Worm (Caenorhabditis elegans) whole organism, mixed stage, embryonic: ENCODE results near the gene hpo-31.

Experiments
- bed-3 ChIP-seq: fragments of 200-800 bp; sonication (Bioruptor generic); optimal IDR thresholded peaks from 3 replicates; lab custom pipeline; 2018; ENCODE audit warnings: mild to moderate bottlenecking, missing genetic modification characterization, moderate library complexity, missing compliant biosample characterization
- blmp-1 ChIP-seq: fragments of 150-350 bp; optimal IDR thresholded peaks from 2 replicates; lab custom pipeline; 2014; ENCODE audit warnings: missing biosample characterization, missing genetic modification characterization
- ceh-39 ChIP-seq: fragments of 150-350 bp; optimal IDR thresholded peaks from 2 replicates; lab custom pipeline; 2014; ENCODE audit warnings: missing biosample characterization, missing genetic modification characterization
- ceh-43 ChIP-seq: fragments of 200-800 bp; sonication (Bioruptor generic); optimal IDR thresholded peaks from 2 replicates; lab custom pipeline; 2018; ENCODE audit warnings: mild to moderate bottlenecking, missing genetic modification characterization, moderate library complexity, missing compliant biosample characterization
- ceh-83 ChIP-seq: fragments of 200-800 bp; sonication (Bioruptor generic); optimal IDR thresholded peaks from 2 replicates; lab custom pipeline; 2018; ENCODE audit warnings: mild to moderate bottlenecking, missing genetic modification characterization, missing compliant biosample characterization
- ces-1 ChIP-seq: fragments of 150-350 bp; optimal IDR thresholded peaks from 2 replicates; lab custom pipeline; 2014; ENCODE audit warnings: missing biosample characterization, missing genetic modification reagents, missing genetic modification characterization
- drap-1 ChIP-seq: fragments of 200-800 bp; sonication (Bioruptor generic); optimal IDR thresholded peaks from 3 replicates; lab custom pipeline; 2018; ENCODE audit warnings: mild to moderate bottlenecking, missing genetic modification characterization, missing compliant biosample characterization
- elt-3 ChIP-seq: fragments of 150-350 bp; optimal IDR thresholded peaks from 2 replicates; lab custom pipeline; 2014; ENCODE audit warnings: missing biosample characterization, missing genetic modification characterization
- flh-1 ChIP-seq: fragments of 200-800 bp; sonication (Bioruptor generic); optimal IDR thresholded peaks from 2 replicates; lab custom pipeline; 2018; ENCODE audit warnings: mild to moderate bottlenecking, missing genetic modification characterization, moderate library complexity, missing compliant biosample characterization
- ham-2 ChIP-seq: fragments of 200-800 bp; sonication (Bioruptor generic); optimal IDR thresholded peaks from 2 replicates; lab custom pipeline; 2018; ENCODE audit warnings: mild to moderate bottlenecking, missing genetic modification characterization, missing compliant biosample characterization
- hlh-1 ChIP-seq: fragments of 150-350 bp; optimal IDR thresholded peaks from 2 replicates; lab custom pipeline; 2014; ENCODE audit warnings: missing biosample characterization, missing genetic modification reagents, missing genetic modification characterization
- lin-13 ChIP-seq: fragments of 150-350 bp; optimal IDR thresholded peaks from 2 replicates; lab custom pipeline; 2014; ENCODE audit warnings: missing biosample characterization, missing genetic modification characterization
- lin-32 ChIP-seq: fragments of 200-800 bp; sonication (Bioruptor generic); optimal IDR thresholded peaks from 2 replicates; lab custom pipeline; 2018; ENCODE audit warnings: mild to moderate bottlenecking, missing genetic modification characterization, missing compliant biosample characterization
- lsy-2 ChIP-seq: fragments of 150-350 bp; optimal IDR thresholded peaks from 2 replicates; lab custom pipeline; 2014; ENCODE audit warnings: missing biosample characterization, missing genetic modification characterization
- mab-5 ChIP-seq: fragments of 150-350 bp; optimal IDR thresholded peaks from 2 replicates; lab custom pipeline; 2014; ENCODE audit warnings: missing biosample characterization, missing genetic modification characterization
- mep-1 ChIP-seq: fragments of 150-350 bp; optimal IDR thresholded peaks from 2 replicates; lab custom pipeline; 2017; ENCODE audit warnings: missing biosample characterization, missing genetic modification reagents, missing genetic modification characterization, inconsistent platforms
- mls-2 ChIP-seq: sonication (generic microtip); optimal IDR thresholded peaks from 2 replicates; lab custom pipeline; 2016; ENCODE audit warnings: mild to moderate bottlenecking, missing genetic modification characterization, moderate library complexity, missing compliant biosample characterization
- nhr-12 ChIP-seq: fragments of 150-350 bp; optimal IDR thresholded peaks from 2 replicates; lab custom pipeline; 2014; ENCODE audit warnings: missing biosample characterization, missing genetic modification characterization
- nhr-2 ChIP-seq: fragments of 150-350 bp; optimal IDR thresholded peaks from 2 replicates; lab custom pipeline; 2014; ENCODE audit warnings: missing biosample characterization, missing genetic modification characterization
- nhr-237 ChIP-seq: fragments of 150-350 bp; optimal IDR thresholded peaks from 2 replicates; lab custom pipeline; 2014; ENCODE audit warnings: missing biosample characterization, missing genetic modification characterization
- nhr-28 ChIP-seq: fragments of 150-350 bp; optimal IDR thresholded peaks from 2 replicates; lab custom pipeline; 2014; ENCODE audit warnings: missing biosample characterization, missing genetic modification characterization
- nhr-76 ChIP-seq: sonication (generic microtip); optimal IDR thresholded peaks from 2 replicates; lab custom pipeline; 2017; ENCODE audit warnings: missing biosample characterization, missing genetic modification characterization
- pha-4 ChIP-seq: fragments of 150-350 bp; optimal IDR thresholded peaks from 2 replicates; lab custom pipeline; 2018; ENCODE audit warnings: missing biosample characterization, missing genetic modification reagents, missing genetic modification characterization
- sem-2 ChIP-seq: fragments of 200-800 bp; sonication (Bioruptor generic); optimal IDR thresholded peaks from 2 replicates; lab custom pipeline; 2018; ENCODE audit warnings: mild to moderate bottlenecking, missing genetic modification characterization, missing compliant biosample characterization
- snpc-4 ChIP-seq: fragments of 150-350 bp; optimal IDR thresholded peaks from 2 replicates; lab custom pipeline; 2014; ENCODE audit warnings: missing biosample characterization, missing genetic modification characterization
- sptf-1 ChIP-seq: sonication (generic microtip); optimal IDR thresholded peaks from 2 replicates; lab custom pipeline; 2017; ENCODE audit warnings: mild to moderate bottlenecking, missing genetic modification characterization, moderate library complexity, missing compliant biosample characterization
- tbx-8 ChIP-seq: fragments of 200-800 bp; sonication (Bioruptor generic); optimal IDR thresholded peaks from 2 replicates; lab custom pipeline; 2018; ENCODE audit warnings: mild to moderate bottlenecking, missing genetic modification characterization, moderate library complexity, missing compliant biosample characterization
- unc-120 ChIP-seq: sonication (generic microtip); optimal IDR thresholded peaks from 2 replicates; lab custom pipeline; 2017; ENCODE audit warnings: missing genetic modification characterization, missing compliant biosample characterization; ENCODE audit not compliant: poor library complexity, severe bottlenecking
- unc-39 ChIP-seq: fragments of 150-350 bp; optimal IDR thresholded peaks from 2 replicates; lab custom pipeline; 2014; ENCODE audit warnings: missing biosample characterization, missing genetic modification characterization
- unc-62 ChIP-seq: fragments of 150-350 bp; optimal IDR thresholded peaks from 2 replicates; lab custom pipeline; 2014; ENCODE audit warnings: missing biosample characterization, missing genetic modification reagents, missing genetic modification characterization
- zip-8 ChIP-seq: fragments of 150-350 bp; optimal IDR thresholded peaks from 2 replicates; lab custom pipeline; 2014; ENCODE audit warnings: missing biosample characterization, missing genetic modification characterization
- ztf-11 ChIP-seq: fragments of 150-350 bp; optimal IDR thresholded peaks from 2 replicates; lab custom pipeline; 2014; ENCODE audit warnings: missing biosample characterization, missing genetic modification characterization

Gene hpo-31

ce11 chrV:13822752-13823151, at the start of gene hpo-31:
hpo-31 (plus strand) TSS chrV:13823052.
- no peak for TF ChIP-seq blmp-1 (tag; lab: Kevin White, UChicago)

- TF ChIP-seq drap-1, result no peak
- TF ChIP-seq ham-2 (GFP tag; lab: Kevin White, UChicago), result no peak
- TF ChIP-seq bed-3 (GFP tag; lab: Kevin White, UChicago), result no peak
- no peak for TF ChIP-seq elt-3 (tag; lab: Kevin White, UChicago)
- no peak for TF ChIP-seq ces-1
- TF ChIP-seq, all 35 proteins: peak for 0
These were observed 47.3 kb upstream of the hpo-31 start, which contains the start of gene F53C11.1 for ce11 chrV:13775529-13775928. F53C11.1 (plus strand) TSS chrV:13775796.

- peak; percentile 34 for TF ChIP-seq unc-62
- TF ChIP-seq lsy-2, result no peak
- TF ChIP-seq, all 35 proteins: peak for 1
These were observed 45.0 kb upstream of the hpo-31 start, which contains the start of gene F53C11.9 for ce11 chrV:13777857-13778256. F53C11.9 (plus strand) TSS chrV:13778015.

- TF ChIP-seq ham-2 (GFP tag; lab: Kevin White, UChicago), result no peak
- no peak for TF ChIP-seq unc-120 (tag; lab: Kevin White, UChicago)
- TF ChIP-seq ceh-43 (GFP tag; lab: Kevin White, UChicago), result no peak
- TF ChIP-seq tbx-8 (GFP tag; lab: Kevin White, UChicago), result no peak
- no peak for TF ChIP-seq mls-2 (tag; lab: Kevin White, UChicago)
- TF ChIP-seq ztf-11 (tag; lab: Kevin White, UChicago), result no peak
- TF ChIP-seq flh-1, result no peak
- TF ChIP-seq sem-2 (GFP tag; lab: Kevin White, UChicago), result no peak
- no peak for TF ChIP-seq nhr-237 (tag; lab: Kevin White, UChicago)
- TF ChIP-seq mab-5 (tag; lab: Kevin White, UChicago), result no peak
- TF ChIP-seq zip-8, result no peak
- TF ChIP-seq mep-1 (tag; lab: Kevin White, UChicago), result no peak
- no peak for TF ChIP-seq pha-4 (tag; lab: Kevin White, UChicago)
- no peak for TF ChIP-seq ceh-39 (tag; lab: Kevin White, UChicago)
- TF ChIP-seq unc-62, result no peak
- TF ChIP-seq ces-1, result no peak
- TF ChIP-seq lin-13, result no peak
- TF ChIP-seq unc-39 (tag; lab: Kevin White, UChicago), result no peak
- TF ChIP-seq, all 35 proteins: peak for 0
These were observed 42.0 kb upstream of the hpo-31 start for ce11 chrV:13780902-13781301.

- TF ChIP-seq tbx-8 (GFP tag; lab: Kevin White, UChicago) (no peak), nhr-12 (tag; lab: Kevin White, UChicago) (peak; percentile 19)
These were observed 40.7 kb upstream of the hpo-31 start, which contains the start of gene decr-1.1 for ce11 chrV:13782190-13782589. decr-1.1 (plus strand) TSS chrV:13782399.

DNA sequence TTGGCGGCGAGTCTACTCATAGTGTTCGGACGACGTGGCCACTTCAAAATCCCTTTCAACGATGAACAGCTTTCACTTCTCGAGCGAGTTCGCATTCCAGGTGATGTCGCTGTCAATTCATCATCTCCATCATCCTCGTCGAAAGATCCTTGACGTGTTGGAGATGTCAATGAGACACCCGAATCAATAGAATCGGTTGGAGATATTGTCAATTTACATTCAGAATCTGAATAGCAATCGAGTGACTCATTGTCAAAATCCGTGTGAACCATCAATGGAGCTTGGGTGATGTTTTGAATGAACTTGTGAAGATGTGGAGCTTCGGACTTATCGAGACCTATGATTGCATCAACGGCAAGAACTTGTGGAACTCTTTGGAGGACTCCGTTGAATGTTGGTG, 37.1 kb upstream of the hpo-31 start:
- TF ChIP-seq mep-1 (tag; lab: Kevin White, UChicago) (no peak), lin-32 (GFP tag; lab: Kevin White, UChicago) (no peak), nhr-2 (tag; lab: Kevin White, UChicago) (no peak), unc-39 (tag; lab: Kevin White, UChicago) (no peak), ceh-83 (GFP tag; lab: Kevin White, UChicago) (no peak), ham-2 (GFP tag; lab: Kevin White, UChicago) (no peak), snpc-4 (tag; lab: Kevin White, UChicago) (no peak), drap-1 (no peak), nhr-28 (no peak), zip-8 (no peak), nhr-76 (no peak), mls-2 (tag; lab: Kevin White, UChicago) (no peak), mab-5 (tag; lab: Kevin White, UChicago) (no peak), sem-2 (GFP tag; lab: Kevin White, UChicago) (no peak), sptf-1 (tag; lab: Kevin White, UChicago) (no peak), hlh-1 (no peak)
